Fruit fly (Drosophila melanogaster): Measurements from ENCODE around the gene Hr39.

Gene Hr39

DNA sequence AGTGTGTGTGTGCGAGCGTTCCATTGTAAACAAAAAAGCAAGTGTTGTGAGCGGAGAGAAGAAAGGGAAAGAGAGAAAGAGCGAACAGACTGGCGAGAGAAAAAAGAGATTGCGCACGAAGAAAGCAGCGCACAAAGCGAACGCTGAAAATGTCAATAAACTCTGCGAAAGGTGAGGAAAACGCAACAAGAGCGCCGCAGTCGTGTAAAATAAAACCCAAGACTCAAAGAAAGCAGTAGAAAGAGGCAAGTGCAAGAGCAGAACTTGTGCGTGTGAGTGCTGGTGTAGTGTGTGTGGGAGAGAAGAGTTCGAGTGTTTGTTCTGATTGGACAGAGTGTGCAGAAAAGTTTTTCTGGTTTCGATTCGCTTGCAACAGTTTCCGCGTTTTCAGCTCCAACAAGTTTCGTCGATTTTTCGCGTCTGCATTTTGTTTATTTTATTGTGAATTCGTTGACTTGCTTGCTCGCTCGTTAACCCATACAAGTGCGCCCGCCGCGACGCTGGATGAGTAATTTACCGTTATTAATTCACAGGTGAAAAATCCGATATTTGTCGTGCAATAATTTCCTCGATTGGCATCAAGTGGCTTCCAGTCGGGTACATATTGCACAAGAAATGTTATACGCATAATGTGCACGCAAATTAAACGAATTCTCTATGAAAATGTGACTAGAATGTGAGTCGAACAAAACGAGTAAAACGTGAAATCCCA is 854 bp downstream of the Hr39 start:
- no peak for TF ChIP-seq Rfx (GFP tag; IDR thresholded peaks at IDR 0.05)
- TF ChIP-seq stwl (tag; optimal IDR thresholded peaks at IDR 0.05) = peak; percentile 22
- peak; percentile 95 to 98 for TF ChIP-seq Trl (optimal IDR thresholded peaks at IDR 0.05)
- TF ChIP-seq Trl (GFP tag; optimal IDR thresholded peaks at IDR 0.05) = peak; percentile 69
- peak; percentile 15 for TF ChIP-seq CG17829 (tag; optimal IDR thresholded peaks at IDR 0.05)
- TF ChIP-seq Usf (GFP tag; optimal IDR thresholded peaks at IDR 0.05) = no peak
- TF ChIP-seq CG3407 (GFP tag; optimal IDR thresholded peaks at IDR 0.05) = no peak
- TF ChIP-seq cg (GFP tag; optimal IDR thresholded peaks at IDR 0.05) = peak; percentile 83
- no peak for TF ChIP-seq Dfd (GFP tag; optimal IDR thresholded peaks at IDR 0.05)
- peak; percentile 10 for TF ChIP-seq CHES-1-like (GFP tag; optimal IDR thresholded peaks at IDR 0.05)
- peak; percentile 91 for TF ChIP-seq CG15479 (GFP tag; optimal IDR thresholded peaks at IDR 0.05)
- TF ChIP-seq zf30C (GFP tag; optimal IDR thresholded peaks at IDR 0.05) = peak; percentile 18
- peak; percentile 94 for TF ChIP-seq psq (GFP tag; optimal IDR thresholded peaks at IDR 0.05)
- TF ChIP-seq Asciz (GFP tag; optimal IDR thresholded peaks at IDR 0.05) = peak; percentile 6
- TF ChIP-seq CG2199 (GFP tag; IDR thresholded peaks at IDR 0.05) = no peak
- no peak for TF ChIP-seq CG18476 (GFP tag; optimal IDR thresholded peaks at IDR 0.05)
- TF ChIP-seq insv (GFP tag; optimal IDR thresholded peaks at IDR 0.05) = peak; percentile 8 to 93
- no peak for TF ChIP-seq sc (optimal IDR thresholded peaks at IDR 0.05)
- no peak for TF ChIP-seq sc (GFP tag; optimal IDR thresholded peaks at IDR 0.05)
- peak; percentile 92 for TF ChIP-seq pros (GFP tag; optimal IDR thresholded peaks at IDR 0.05)
- peak; percentile 26 for TF ChIP-seq Jarid2 (GFP tag; optimal IDR thresholded peaks at IDR 0.05)
- peak; percentile 88 for TF ChIP-seq CTCF (GFP tag; optimal IDR thresholded peaks at IDR 0.05)
- peak; percentile 68 for TF ChIP-seq CG5180 (GFP tag; optimal IDR thresholded peaks at IDR 0.05)
- TF ChIP-seq CG8478 (optimal IDR thresholded peaks at IDR 0.05) = peak; percentile 13
- TF ChIP-seq CG31224 (GFP tag; IDR thresholded peaks at IDR 0.05) = no peak
- TF ChIP-seq CG2116 (GFP tag; optimal IDR thresholded peaks at IDR 0.05) = no peak
- TF ChIP-seq pum (GFP tag; optimal IDR thresholded peaks at IDR 0.05) = no peak
- TF ChIP-seq trem (tag; optimal IDR thresholded peaks at IDR 0.05) = peak; percentile 13
- TF ChIP-seq sqz (GFP tag; optimal IDR thresholded peaks at IDR 0.05) = peak; percentile 46
- TF ChIP-seq cad (GFP tag; optimal IDR thresholded peaks at IDR 0.05) = no peak
- no peak for TF ChIP-seq da (GFP tag; optimal IDR thresholded peaks at IDR 0.05)
- no peak for TF ChIP-seq maf-S (GFP tag; optimal IDR thresholded peaks at IDR 0.05)
- TF ChIP-seq CG7745 (tag; optimal IDR thresholded peaks at IDR 0.05) = peak; percentile 3
- peak; percentile 76 for TF ChIP-seq corto (GFP tag; optimal IDR thresholded peaks at IDR 0.05)
- peak; percentile 95 for TF ChIP-seq ewg (GFP tag; optimal IDR thresholded peaks at IDR 0.05)
- TF ChIP-seq nom (GFP tag; optimal IDR thresholded peaks at IDR 0.05) = peak; percentile 49
- TF ChIP-seq lbe (GFP tag; optimal IDR thresholded peaks at IDR 0.05) = peak; percentile 52
- no peak for TF ChIP-seq Nf-YA (GFP tag; IDR thresholded peaks at IDR 0.05)
- no peak for TF ChIP-seq gt (GFP tag; IDR thresholded peaks at IDR 0.05)
- peak; percentile 28 for TF ChIP-seq pita (GFP tag; optimal IDR thresholded peaks at IDR 0.05)
- TF ChIP-seq Pdp1 (GFP tag; optimal IDR thresholded peaks at IDR 0.05) = no peak
- no peak for TF ChIP-seq CG18599 (GFP tag; optimal IDR thresholded peaks at IDR 0.05)
- peak; percentile 91 for TF ChIP-seq CG3163 (GFP tag; optimal IDR thresholded peaks at IDR 0.05)
- no peak for TF ChIP-seq CG3065 (GFP tag; optimal IDR thresholded peaks at IDR 0.05)
- peak; percentile 8 for TF ChIP-seq CG4707 (GFP tag; optimal IDR thresholded peaks at IDR 0.05)
- no peak for TF ChIP-seq CG30403 (GFP tag; optimal IDR thresholded peaks at IDR 0.05)
- TF ChIP-seq D (optimal IDR thresholded peaks at IDR 0.05) = peak; percentile 64
- TF ChIP-seq D (GFP tag; optimal IDR thresholded peaks at IDR 0.05) = no peak
- peak; percentile 94 for TF ChIP-seq CG31365 (tag; optimal IDR thresholded peaks at IDR 0.05)
- no peak for TF ChIP-seq CG17612 (GFP tag; IDR thresholded peaks at IDR 0.05)
- TF ChIP-seq Rx (GFP tag; IDR thresholded peaks at IDR 0.05) = no peak
